Worm (Caenorhabditis elegans) whole organism, early embryonic: ENCODE measurements around the gene dylt-3.

Experiments used
- B0310.2 ChIP-seq: sonication (generic microtip); optimal IDR thresholded peaks from 2 replicates; lab custom pipeline; 2016; ENCODE audit warnings: mild to moderate bottlenecking, missing genetic modification characterization, missing compliant biosample characterization
- F13C5.2 ChIP-seq: sonication (generic microtip); optimal IDR thresholded peaks from 2 replicates; lab custom pipeline; 2017; ENCODE audit warnings: mild to moderate bottlenecking, missing genetic modification characterization, inconsistent platforms, missing compliant biosample characterization
- aly-1 ChIP-seq: sonication (generic microtip); optimal IDR thresholded peaks from 2 replicates; lab custom pipeline; 2016; ENCODE audit warnings: missing genetic modification characterization, missing compliant biosample characterization
- ama-1 ChIP-seq: fragments of 150-350 bp; optimal IDR thresholded peaks from 2 replicates; lab custom pipeline; 2014
- ceh-13 ChIP-seq: fragments of 200-800 bp; sonication (Bioruptor generic); optimal IDR thresholded peaks from 2 replicates; lab custom pipeline; 2018; ENCODE audit warnings: mild to moderate bottlenecking, missing genetic modification characterization, missing compliant biosample characterization
- ceh-36 ChIP-seq: sonication (generic microtip); optimal IDR thresholded peaks from 2 replicates; lab custom pipeline; 2016; ENCODE audit warnings: missing genetic modification characterization, inconsistent platforms, missing compliant biosample characterization
- ets-7 ChIP-seq: sonication (generic microtip); optimal IDR thresholded peaks from 2 replicates; lab custom pipeline; 2016; ENCODE audit warnings: missing genotype, missing genetic modification characterization, missing compliant biosample characterization
- flt-1 ChIP-seq: fragments of 200-800 bp; sonication (Bioruptor generic); IDR thresholded peaks from 2 replicates; pipeline ENCODE4 v1.3.6; 2022; ENCODE audit warnings: missing genetic modification characterization, missing compliant biosample characterization
- hmbx-1 ChIP-seq: sonication (generic microtip); optimal IDR thresholded peaks from 2 replicates; lab custom pipeline; 2016; ENCODE audit warnings: mild to moderate bottlenecking, missing genetic modification characterization, missing compliant biosample characterization
- pes-1 ChIP-seq: fragments of 200-800 bp; sonication (Bioruptor generic); IDR thresholded peaks from 2 replicates; pipeline ENCODE4 v1.3.6; 2022; ENCODE audit warnings: missing genetic modification reagents, missing genetic modification characterization, missing compliant biosample characterization
- scrt-1 ChIP-seq: fragments of 200-800 bp; sonication (Bioruptor generic); IDR thresholded peaks from 2 replicates; pipeline ENCODE4 v1.3.6; 2022; ENCODE audit warnings: missing genetic modification characterization, missing compliant biosample characterization
- tbx-11 ChIP-seq: fragments of 200-800 bp; sonication (Bioruptor generic); IDR thresholded peaks from 2 replicates; pipeline ENCODE4 v1.3.6; 2022; ENCODE audit warnings: missing genetic modification characterization, missing compliant biosample characterization
- tbx-37 ChIP-seq: fragments of 200-800 bp; sonication (Bioruptor generic); conservative IDR thresholded peaks from 2 replicates; pipeline ENCODE4 v1.3.6; 2022; ENCODE audit warnings: missing genetic modification reagents, missing genetic modification characterization, missing compliant biosample characterization
- tra-4 ChIP-seq: sonication (generic microtip); optimal IDR thresholded peaks from 2 replicates; lab custom pipeline; 2017; ENCODE audit warnings: missing genetic modification characterization, missing compliant biosample characterization

ce11 chrII:8143278-8143931 lies 38.1 kb upstream of the dylt-3 start, which contains the start of the genes ints-11 and rpl-10:
- TF ChIP-seq ama-1 (lab: Kevin White, UChicago) (no peak), tra-4 (tag; lab: Kevin White, UChicago) (no peak), tbx-37 (no peak), ceh-13 (GFP tag; lab: Kevin White, UChicago) (no peak), aly-1 (no peak), scrt-1 (GFP tag; lab: Robert Waterston, UW) (no peak), pes-1 (no peak), B0310.2 (tag; lab: Kevin White, UChicago) (no peak), ets-7 (tag; lab: Kevin White, UChicago) (no peak), hmbx-1 (tag; lab: Kevin White, UChicago) (no peak), flt-1 (no peak), F13C5.2 (no peak), ceh-36 (no peak), tbx-11 (GFP tag; lab: Robert Waterston, UW) (no peak)
